Worm (Caenorhabditis elegans) whole organism, L1 larva: Measurements from ENCODE around the gene C50F4.16.

Experiments used
- C34B4.2 ChIP-seq: sonication (generic microtip); optimal IDR thresholded peaks from 2 replicates; lab custom pipeline; 2017; ENCODE audit warnings: mild to moderate bottlenecking, missing genetic modification characterization, missing compliant biosample characterization
- F16B12.6 ChIP-seq: fragments of 150-350 bp; optimal IDR thresholded peaks from 2 replicates; lab custom pipeline; 2014; ENCODE audit warnings: missing biosample characterization, missing genetic modification characterization
- Y116A8C.19 ChIP-seq: sonication (generic microtip); optimal IDR thresholded peaks from 2 replicates; lab custom pipeline; 2016; ENCODE audit warnings: missing compliant biosample characterization, missing genetic modification characterization, borderline replicate concordance
- alr-1 ChIP-seq: fragments of 200-800 bp; sonication (Bioruptor generic); optimal IDR thresholded peaks from 2 replicates; lab custom pipeline; 2018; ENCODE audit warnings: borderline replicate concordance, mild to moderate bottlenecking, missing genetic modification characterization, missing compliant biosample characterization
- aly-2 ChIP-seq: fragments of 150-350 bp; optimal IDR thresholded peaks from 2 replicates; lab custom pipeline; 2014; ENCODE audit warnings: missing biosample characterization, missing genetic modification characterization
- ama-1 ChIP-seq: fragments of 150-350 bp; optimal IDR thresholded peaks from 2 replicates; lab custom pipeline; 2014
- ceh-82 ChIP-seq, 3 experiments: fragments of 150-350 bp in 1 of 3; sonication (generic microtip) in 2 of 3; optimal IDR thresholded peaks; 2 replicates each; lab custom pipeline; 2014 to 2017; ENCODE audit warnings: missing biosample characterization in 3 of 3, missing genetic modification characterization in 3 of 3
- ceh-88 ChIP-seq: fragments of 200-800 bp; sonication (Bioruptor generic); IDR thresholded peaks from 2 replicates; pipeline ENCODE4 v1.3.6; 2022; ENCODE audit warnings: missing genetic modification characterization, missing compliant biosample characterization
- egl-13 ChIP-seq: sonication (generic microtip); optimal IDR thresholded peaks from 2 replicates; lab custom pipeline; 2016; ENCODE audit warnings: missing genotype, missing genetic modification reagents, missing genetic modification characterization, missing compliant biosample characterization
- egl-27 ChIP-seq, 2 experiments: fragments of 150-350 bp in 1 of 2; sonication (generic microtip); optimal IDR thresholded peaks; 3 replicates each; lab custom pipeline; 2017 to 2018; ENCODE audit warnings: missing biosample characterization in 2 of 2, missing genetic modification characterization in 2 of 2, missing genetic modification reagents in 2 of 2
- elt-3 ChIP-seq, 6 experiments: fragments of 150-350 bp in 1 of 6; sonication (generic microtip); optimal IDR thresholded peaks; 2 replicates each; lab custom pipeline; 2017 to 2018; ENCODE audit warnings: missing biosample characterization in 6 of 6, missing genetic modification characterization in 6 of 6, inconsistent platforms in 1 of 6
- ets-5 ChIP-seq: fragments of 200-800 bp; sonication (Bioruptor generic); IDR thresholded peaks from 2 replicates; pipeline ENCODE4 v1.3.6; 2022; ENCODE audit warnings: missing genetic modification characterization, missing compliant biosample characterization
- hlh-17 ChIP-seq: fragments of 200-800 bp; sonication (Bioruptor generic); optimal IDR thresholded peaks from 2 replicates; lab custom pipeline; 2018; ENCODE audit warnings: missing genetic modification characterization, mild to moderate bottlenecking, missing compliant biosample characterization, moderate library complexity, borderline replicate concordance
- hlh-4 ChIP-seq: sonication (generic microtip); optimal IDR thresholded peaks from 2 replicates; lab custom pipeline; 2016; ENCODE audit warnings: mild to moderate bottlenecking, missing genetic modification characterization, missing compliant biosample characterization
- irx-1 ChIP-seq: sonication (generic microtip); optimal IDR thresholded peaks from 2 replicates; lab custom pipeline; 2016; ENCODE audit warnings: missing genetic modification characterization, missing compliant biosample characterization
- isw-1 ChIP-seq: fragments of 200-800 bp; sonication (Bioruptor generic); IDR thresholded peaks from 2 replicates; pipeline ENCODE4 v1.3.6; 2022; ENCODE audit warnings: missing genetic modification characterization, missing compliant biosample characterization
- lin-15B ChIP-seq: fragments of 150-350 bp; sonication (generic microtip); optimal IDR thresholded peaks from 3 replicates; lab custom pipeline; 2014; ENCODE audit warnings: missing biosample characterization, missing genetic modification characterization
- lir-3 ChIP-seq: sonication (generic microtip); optimal IDR thresholded peaks from 2 replicates; lab custom pipeline; 2016; ENCODE audit warnings: mild to moderate bottlenecking, missing genetic modification characterization, moderate library complexity, missing compliant biosample characterization; ENCODE audit not compliant: poor library complexity
- lsy-2 ChIP-seq, 2 experiments: fragments of 150-350 bp; optimal IDR thresholded peaks; 2 replicates each; lab custom pipeline; 2014; ENCODE audit warnings: missing biosample characterization in 2 of 2, missing genetic modification characterization in 2 of 2
- mab-9 ChIP-seq: fragments of 200-800 bp; sonication (Bioruptor generic); IDR thresholded peaks from 2 replicates; pipeline ENCODE4 v1.3.6; 2022; ENCODE audit warnings: missing genetic modification reagents, missing genetic modification characterization, missing compliant biosample characterization
- mdl-1 ChIP-seq, 2 experiments: fragments of 150-350 bp; optimal IDR thresholded peaks; 2 replicates each; lab custom pipeline; 2014 to 2017; ENCODE audit warnings: missing biosample characterization in 2 of 2, missing genetic modification characterization in 2 of 2, inconsistent platforms in 1 of 2
- mef-2 ChIP-seq: fragments of 150-350 bp; optimal IDR thresholded peaks from 2 replicates; lab custom pipeline; 2014; ENCODE audit warnings: missing biosample characterization, missing genetic modification characterization
- mep-1 ChIP-seq: fragments of 150-350 bp; optimal IDR thresholded peaks from 2 replicates; lab custom pipeline; 2014; ENCODE audit warnings: missing biosample characterization, missing genetic modification characterization
- nhr-47 ChIP-seq: sonication (generic microtip); optimal IDR thresholded peaks from 2 replicates; lab custom pipeline; 2016; ENCODE audit warnings: mild to moderate bottlenecking, missing genetic modification characterization, moderate library complexity, missing compliant biosample characterization
- nhr-71 ChIP-seq: sonication (generic microtip); optimal IDR thresholded peaks from 2 replicates; lab custom pipeline; 2016; ENCODE audit warnings: mild to moderate bottlenecking, missing genetic modification characterization, moderate library complexity, missing compliant biosample characterization
- nhr-76 ChIP-seq: sonication (generic microtip); optimal IDR thresholded peaks from 2 replicates; lab custom pipeline; 2017; ENCODE audit warnings: missing biosample characterization, missing genetic modification characterization
- nhr-85 ChIP-seq: sonication (generic microtip); peaks from one replicate; lab custom pipeline; 2016; ENCODE audit warnings: missing genetic modification characterization, inconsistent platforms, missing compliant biosample characterization
- nhr-90 ChIP-seq: sonication (generic microtip); optimal IDR thresholded peaks from 2 replicates; lab custom pipeline; 2016; ENCODE audit warnings: mild to moderate bottlenecking, missing genetic modification characterization, missing compliant biosample characterization; ENCODE audit not compliant: poor library complexity
- pax-3 ChIP-seq: fragments of 200-800 bp; sonication (Bioruptor generic); optimal IDR thresholded peaks from 2 replicates; lab custom pipeline; 2018; ENCODE audit warnings: mild to moderate bottlenecking, missing genetic modification characterization, moderate library complexity, missing compliant biosample characterization
- skn-1 ChIP-seq: fragments of 150-350 bp; optimal IDR thresholded peaks from 2 replicates; lab custom pipeline; 2014; ENCODE audit warnings: missing biosample characterization, missing genetic modification characterization
- snu-23 ChIP-seq: sonication (generic microtip); optimal IDR thresholded peaks from 2 replicates; lab custom pipeline; 2016; ENCODE audit warnings: missing genetic modification characterization, missing compliant biosample characterization
- sox-4 ChIP-seq: sonication (generic microtip); optimal IDR thresholded peaks from 2 replicates; lab custom pipeline; 2016; ENCODE audit warnings: missing genetic modification characterization, missing compliant biosample characterization
- sptf-1 ChIP-seq: fragments of 150-350 bp; optimal IDR thresholded peaks from 2 replicates; lab custom pipeline; 2014; ENCODE audit warnings: missing biosample characterization, missing genetic modification characterization
- sup-37 ChIP-seq: fragments of 200-800 bp; sonication (Bioruptor generic); optimal IDR thresholded peaks from 2 replicates; lab custom pipeline; 2018; ENCODE audit warnings: mild to moderate bottlenecking, missing genetic modification characterization, missing compliant biosample characterization
- swsn-7 ChIP-seq: sonication (generic microtip); optimal IDR thresholded peaks from 2 replicates; lab custom pipeline; 2016; ENCODE audit warnings: missing genetic modification characterization, missing compliant biosample characterization
- tbx-2 ChIP-seq: sonication (generic microtip); optimal IDR thresholded peaks from 2 replicates; lab custom pipeline; 2016; ENCODE audit warnings: missing genetic modification characterization, missing compliant biosample characterization
- unc-62 ChIP-seq: fragments of 150-350 bp; optimal IDR thresholded peaks from 2 replicates; lab custom pipeline; 2014; ENCODE audit warnings: missing biosample characterization, missing genetic modification reagents, missing genetic modification characterization
- unc-86 ChIP-seq: sonication (generic microtip); optimal IDR thresholded peaks from 2 replicates; lab custom pipeline; 2016; ENCODE audit warnings: missing genetic modification characterization, missing compliant biosample characterization
- unc-98 ChIP-seq: fragments of 200-800 bp; sonication (Bioruptor generic); IDR thresholded peaks from 2 replicates; pipeline ENCODE4 v1.3.6; 2022; ENCODE audit warnings: missing genetic modification characterization, missing compliant biosample characterization
- vab-15 ChIP-seq: sonication (generic microtip); optimal IDR thresholded peaks from 2 replicates; lab custom pipeline; 2017; ENCODE audit warnings: missing genotype, mild to moderate bottlenecking, missing genetic modification characterization, missing compliant biosample characterization
- xbp-1 ChIP-seq: sonication (generic microtip); optimal IDR thresholded peaks from 2 replicates; lab custom pipeline; 2016; ENCODE audit warnings: missing genetic modification characterization, missing compliant biosample characterization

C50F4.16 gene

ce11 chrV:9503152-9503817, 38.1 kb downstream of the C50F4.16 start (continued):
- peak; percentile 67 for TF ChIP-seq egl-13
- peak; percentile 87 for TF ChIP-seq nhr-47 (tag; lab: Kevin White, UChicago)
- peak; percentile 60 for TF ChIP-seq mab-9
- no peak for TF ChIP-seq C34B4.2 (tag; lab: Kevin White, UChicago)
- TF ChIP-seq snu-23 (GFP tag; lab: Kevin White, UChicago) = peak; percentile 89
- peak; percentile 66 for TF ChIP-seq unc-86 (tag; lab: Kevin White, UChicago)
- TF ChIP-seq unc-62 (GFP tag; lab: Kevin White, UChicago) = no peak
- TF ChIP-seq elt-3 (tag; optimal IDR thresholded peaks at IDR 0.05; lab: Kevin White, UChicago) = peak in 2 of 6 experiments; percentile 18 to 45
- peak; percentile 56 to 71 for TF ChIP-seq lsy-2 (tag; optimal IDR thresholded peaks at IDR 0.05; lab: Kevin White, UChicago)
- TF ChIP-seq mep-1 (tag; lab: Kevin White, UChicago) = peak; percentile 75
- TF ChIP-seq pax-3 (tag; lab: Kevin White, UChicago) = peak; percentile 64
- peak; percentile 77 for TF ChIP-seq swsn-7
- TF ChIP-seq tbx-2 (tag; lab: Kevin White, UChicago) = peak; percentile 75
- TF ChIP-seq lin-15B (tag; lab: Kevin White, UChicago) = no peak
- TF ChIP-seq nhr-76 (tag; lab: Kevin White, UChicago) = no peak
- TF ChIP-seq ama-1 (lab: Kevin White, UChicago) = peak; percentile 5
- TF ChIP-seq ceh-88 (GFP tag; lab: Robert Waterston, UW) = 0 out of 2 replicates have a peak, but pooled peaks have one; percentile 20
- TF ChIP-seq sup-37 (GFP tag; lab: Kevin White, UChicago) = no peak
- TF ChIP-seq irx-1 (tag; lab: Kevin White, UChicago) = peak; percentile 70
- TF ChIP-seq alr-1 (tag; lab: Kevin White, UChicago) = no peak
- TF ChIP-seq nhr-90 (tag; lab: Kevin White, UChicago) = peak; percentile 83
- no peak for TF ChIP-seq hlh-4
- peak; percentile 87 for TF ChIP-seq nhr-71 (tag; lab: Kevin White, UChicago)
- TF ChIP-seq ets-5 = no peak
- peak; percentile 35 for TF ChIP-seq lir-3 (tag; lab: Kevin White, UChicago)
- TF ChIP-seq isw-1 (GFP tag; lab: Robert Waterston, UW) = peak; percentile 46
- peak; percentile 19 for TF ChIP-seq aly-2 (tag; lab: Kevin White, UChicago)
- TF ChIP-seq ceh-82 (tag; optimal IDR thresholded peaks at IDR 0.05; lab: Kevin White, UChicago) = peak in 2 of 3 experiments; percentile 38 to 71
- TF ChIP-seq unc-98 (GFP tag; lab: Robert Waterston, UW) = peak; percentile 43; the same call in 1 of the 2 replicates
- peak; percentile 48 for TF ChIP-seq skn-1 (tag; lab: Kevin White, UChicago)
- no peak for TF ChIP-seq hlh-17
- TF ChIP-seq sox-4 (tag; lab: Kevin White, UChicago) = peak; percentile 33
- peak; percentile 83 for TF ChIP-seq nhr-85 (tag; lab: Kevin White, UChicago)
- no peak for TF ChIP-seq mef-2 (tag; lab: Kevin White, UChicago)
- TF ChIP-seq Y116A8C.19 (tag; lab: Kevin White, UChicago) = no peak

- TF ChIP-seq nhr-85 (tag; lab: Kevin White, UChicago) (no peak), sptf-1 (tag; lab: Kevin White, UChicago) (no peak), mab-9 (no peak), unc-62 (GFP tag; lab: Kevin White, UChicago) (no peak), egl-27 (tag; optimal IDR thresholded peaks at IDR 0.05; lab: Kevin White, UChicago) (no peak), mdl-1 (tag; optimal IDR thresholded peaks at IDR 0.05; lab: Kevin White, UChicago) (no peak), vab-15 (no peak), F16B12.6 (tag; lab: Kevin White, UChicago) (no peak), ets-5 (no peak), elt-3 (tag; optimal IDR thresholded peaks at IDR 0.05; lab: Kevin White, UChicago) (no peak), xbp-1 (tag; lab: Kevin White, UChicago) (no peak), aly-2 (tag; lab: Kevin White, UChicago) (no peak), irx-1 (tag; lab: Kevin White, UChicago) (no peak)
Observed at ce11 chrV:9500826-9501451, 40.5 kb downstream of the C50F4.16 start, which contains the start of gene swt-5. Gene swt-5, plus strand, starts transcription at chrV:9501401.
